Worm (Caenorhabditis elegans) whole organism, mixed stage, embryonic: Measurements from ENCODE around the gene algn-13.

Source experiments
- ham-2 ChIP-seq: fragments of 200-800 bp; sonication (Bioruptor generic); optimal IDR thresholded peaks from 2 replicates; lab custom pipeline; 2018; ENCODE audit warnings: mild to moderate bottlenecking, missing genetic modification characterization, missing compliant biosample characterization
- lin-13 ChIP-seq: fragments of 150-350 bp; optimal IDR thresholded peaks from 2 replicates; lab custom pipeline; 2014; ENCODE audit warnings: missing biosample characterization, missing genetic modification characterization
- lin-32 ChIP-seq: fragments of 200-800 bp; sonication (Bioruptor generic); optimal IDR thresholded peaks from 2 replicates; lab custom pipeline; 2018; ENCODE audit warnings: mild to moderate bottlenecking, missing genetic modification characterization, missing compliant biosample characterization
- lsy-2 ChIP-seq: fragments of 150-350 bp; optimal IDR thresholded peaks from 2 replicates; lab custom pipeline; 2014; ENCODE audit warnings: missing biosample characterization, missing genetic modification characterization
- mep-1 ChIP-seq: fragments of 150-350 bp; optimal IDR thresholded peaks from 2 replicates; lab custom pipeline; 2017; ENCODE audit warnings: missing biosample characterization, missing genetic modification reagents, missing genetic modification characterization, inconsistent platforms
- nhr-237 ChIP-seq: fragments of 150-350 bp; optimal IDR thresholded peaks from 2 replicates; lab custom pipeline; 2014; ENCODE audit warnings: missing biosample characterization, missing genetic modification characterization
- unc-62 ChIP-seq: fragments of 150-350 bp; optimal IDR thresholded peaks from 2 replicates; lab custom pipeline; 2014; ENCODE audit warnings: missing biosample characterization, missing genetic modification reagents, missing genetic modification characterization

DNA sequence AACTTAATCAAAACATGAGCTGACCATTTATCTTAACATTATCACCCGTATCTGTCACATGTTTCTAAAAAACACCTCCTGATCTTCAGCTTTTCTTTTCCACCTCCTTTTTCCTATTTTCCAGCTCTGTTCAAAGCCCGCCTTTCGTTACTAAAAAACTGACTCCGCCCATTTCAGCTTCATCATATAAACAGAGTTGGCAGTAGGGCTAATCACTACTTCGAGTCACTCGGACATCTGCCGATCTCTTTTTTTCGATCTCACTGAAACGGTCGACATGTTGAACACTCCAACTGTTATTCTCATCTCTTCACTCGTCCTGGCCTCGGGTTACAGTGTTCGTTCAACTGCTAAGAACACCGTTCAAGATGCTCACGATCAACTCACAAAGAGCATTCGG, 30.7 kb upstream of the algn-13 start, which contains the start of gene droe-4:
- TF ChIP-seq lin-13 (tag; lab: Kevin White, UChicago) (no peak), mep-1 (tag; lab: Kevin White, UChicago) (no peak), nhr-237 (tag; lab: Kevin White, UChicago) (no peak), lin-32 (GFP tag; lab: Kevin White, UChicago) (no peak), unc-62 (GFP tag; lab: Kevin White, UChicago) (no peak), ham-2 (GFP tag; lab: Kevin White, UChicago) (no peak), lsy-2 (tag; lab: Kevin White, UChicago) (no peak)
